Worm (Caenorhabditis elegans) whole organism, L4 larva: Measurements from ENCODE around the gene F46G10.1.

Experiments
- F26F4.8 ChIP-seq: fragments of 200-800 bp; sonication (Bioruptor generic); conservative IDR thresholded peaks from 2 replicates; pipeline ENCODE4 v1.3.6; 2022; ENCODE audit warnings: missing genetic modification characterization, missing compliant biosample characterization
- R02D3.7 ChIP-seq: fragments of 150-350 bp; sonication (generic microtip); optimal IDR thresholded peaks from 3 replicates; lab custom pipeline; 2014; ENCODE audit warnings: missing biosample characterization, missing genetic modification characterization
- T20F7.1 ChIP-seq: fragments of 200-800 bp; sonication (Bioruptor generic); optimal IDR thresholded peaks from 2 replicates; lab custom pipeline; 2018; ENCODE audit warnings: mild to moderate bottlenecking, missing genetic modification characterization, missing compliant biosample characterization
- Y105C5A.15 ChIP-seq: fragments of 200-800 bp; sonication (Bioruptor generic); IDR thresholded peaks from 2 replicates; pipeline ENCODE4 v1.3.6; 2022; ENCODE audit warnings: missing genetic modification characterization, missing compliant biosample characterization
- ZK546.5 ChIP-seq, 2 experiments: sonication (generic microtip); optimal IDR thresholded peaks; 2 replicates each; lab custom pipeline; 2017; ENCODE audit warnings: missing biosample characterization in 2 of 2, missing genetic modification characterization in 2 of 2
- arid-1 ChIP-seq: fragments of 200-800 bp; sonication (Bioruptor generic); conservative IDR thresholded peaks from 2 replicates; pipeline ENCODE4 v1.3.6; 2022; ENCODE audit warnings: missing genetic modification reagents, missing genetic modification characterization, missing compliant biosample characterization
- attf-4 ChIP-seq: sonication (generic microtip); optimal IDR thresholded peaks from 3 replicates; lab custom pipeline; 2017; ENCODE audit warnings: missing biosample characterization, missing genetic modification characterization
- ceh-44 ChIP-seq: fragments of 200-800 bp; sonication (Bioruptor generic); IDR thresholded peaks from 2 replicates; pipeline ENCODE4 v1.3.6; 2022; ENCODE audit warnings: missing genetic modification reagents, missing genetic modification characterization, missing compliant biosample characterization
- ceh-62 ChIP-seq: sonication (generic microtip); optimal IDR thresholded peaks from 2 replicates; lab custom pipeline; 2017; ENCODE audit warnings: missing biosample characterization, missing genetic modification characterization
- daf-12 ChIP-seq: fragments of 150-350 bp; optimal IDR thresholded peaks from 2 replicates; lab custom pipeline; 2014; ENCODE audit warnings: missing biosample characterization, missing genetic modification reagents, missing genetic modification characterization
- daf-16 ChIP-seq, 3 experiments: sonication (generic microtip); optimal IDR thresholded peaks; 2 replicates each; lab custom pipeline; 2016 to 2017; ENCODE audit warnings: missing genetic modification characterization in 3 of 3, missing genetic modification reagents in 3 of 3, mild to moderate bottlenecking in 2 of 3, missing compliant biosample characterization in 2 of 3, missing biosample characterization in 1 of 3, moderate library complexity in 1 of 3
- dmd-8 ChIP-seq: fragments of 200-800 bp; sonication (Bioruptor generic); IDR thresholded peaks from 2 replicates; pipeline ENCODE4 v1.3.6; 2022; ENCODE audit warnings: missing genetic modification characterization, missing compliant biosample characterization
- fkh-10 ChIP-seq: fragments of 150-350 bp; optimal IDR thresholded peaks from 2 replicates; lab custom pipeline; 2014; ENCODE audit warnings: missing biosample characterization, missing genetic modification reagents, missing genetic modification characterization
- hif-1 ChIP-seq, 2 experiments: sonication (generic microtip); optimal IDR thresholded peaks; 2 replicates each; lab custom pipeline; 2016 to 2017; ENCODE audit warnings: missing compliant biosample characterization in 2 of 2, missing genetic modification characterization in 2 of 2, missing genetic modification reagents in 2 of 2, missing genotype in 2 of 2, mild to moderate bottlenecking in 1 of 2
- lim-7 ChIP-seq: fragments of 200-800 bp; sonication (Bioruptor generic); IDR thresholded peaks from 2 replicates; pipeline ENCODE4 v1.3.6; 2022; ENCODE audit warnings: missing genetic modification characterization, missing compliant biosample characterization
- lin-1 ChIP-seq: fragments of 200-800 bp; sonication (Bioruptor generic); IDR thresholded peaks from 2 replicates; pipeline ENCODE4 v1.3.6; 2022; ENCODE audit warnings: missing genetic modification reagents, missing genetic modification characterization, missing compliant biosample characterization
- lin-15B ChIP-seq: fragments of 150-350 bp; sonication (generic microtip); optimal IDR thresholded peaks from 3 replicates; lab custom pipeline; 2014; ENCODE audit warnings: missing biosample characterization, missing genetic modification characterization
- lin-39 ChIP-seq: fragments of 150-350 bp; optimal IDR thresholded peaks from 2 replicates; lab custom pipeline; 2014; ENCODE audit warnings: missing biosample characterization, missing genetic modification reagents, missing genetic modification characterization
- lir-3 ChIP-seq: sonication (generic microtip); optimal IDR thresholded peaks from 2 replicates; lab custom pipeline; 2016; ENCODE audit warnings: mild to moderate bottlenecking, missing genetic modification characterization, missing compliant biosample characterization
- mdt-29 ChIP-seq: fragments of 200-800 bp; sonication (Bioruptor generic); IDR thresholded peaks from 2 replicates; pipeline ENCODE4 v1.3.6; 2022; ENCODE audit warnings: missing genetic modification reagents, missing genetic modification characterization, missing compliant biosample characterization
- mep-1 ChIP-seq: fragments of 150-350 bp; sonication (generic microtip); optimal IDR thresholded peaks from 3 replicates; lab custom pipeline; 2014; ENCODE audit warnings: missing biosample characterization, missing genetic modification characterization
- mxl-3 ChIP-seq: fragments of 200-800 bp; sonication (Bioruptor generic); optimal IDR thresholded peaks from 2 replicates; lab custom pipeline; 2018; ENCODE audit warnings: mild to moderate bottlenecking, missing genetic modification characterization, missing compliant biosample characterization
- nhr-11 ChIP-seq: fragments of 150-350 bp; optimal IDR thresholded peaks from 2 replicates; lab custom pipeline; 2014; ENCODE audit warnings: missing biosample characterization, missing genetic modification characterization
- nhr-25 ChIP-seq: sonication (generic microtip); optimal IDR thresholded peaks from 2 replicates; lab custom pipeline; 2017; ENCODE audit warnings: missing genetic modification characterization, mild to moderate bottlenecking, missing compliant biosample characterization, antibody characterized with exemption, moderate library complexity, borderline replicate concordance; ENCODE audit not compliant: insufficient read depth
- nhr-28 ChIP-seq: fragments of 150-350 bp; optimal IDR thresholded peaks from 2 replicates; lab custom pipeline; 2014; ENCODE audit warnings: missing biosample characterization, missing genetic modification characterization
- nhr-48 ChIP-seq: sonication (generic microtip); optimal IDR thresholded peaks from 2 replicates; lab custom pipeline; 2016; ENCODE audit warnings: mild to moderate bottlenecking, missing genetic modification characterization, missing compliant biosample characterization
- rbr-2 ChIP-seq: sonication (generic microtip); optimal IDR thresholded peaks from 2 replicates; lab custom pipeline; 2016; ENCODE audit warnings: missing genotype, missing genetic modification characterization, missing compliant biosample characterization
- set-16 ChIP-seq: fragments of 200-800 bp; sonication (Bioruptor generic); IDR thresholded peaks from 2 replicates; pipeline ENCODE4 v1.3.6; 2022; ENCODE audit warnings: missing genetic modification reagents, missing genetic modification characterization, missing compliant biosample characterization
- skn-1 ChIP-seq: fragments of 150-350 bp; optimal IDR thresholded peaks from 2 replicates; lab custom pipeline; 2014; ENCODE audit warnings: missing biosample characterization, missing genetic modification characterization
- snpc-1.2 ChIP-seq: fragments of 200-800 bp; sonication (Bioruptor generic); IDR thresholded peaks from 2 replicates; pipeline ENCODE4 v1.3.6; 2022; ENCODE audit warnings: missing genetic modification reagents, missing genetic modification characterization, missing compliant biosample characterization
- spr-1 ChIP-seq: sonication (generic microtip); optimal IDR thresholded peaks from 2 replicates; lab custom pipeline; 2016; ENCODE audit warnings: mild to moderate bottlenecking, missing genetic modification characterization, missing compliant biosample characterization
- unc-130 ChIP-seq: sonication (generic microtip); optimal IDR thresholded peaks from 2 replicates; lab custom pipeline; 2016; ENCODE audit warnings: missing genetic modification reagents, missing genetic modification characterization, missing compliant biosample characterization
- unc-39 ChIP-seq: sonication (generic microtip); optimal IDR thresholded peaks from 2 replicates; lab custom pipeline; 2017; ENCODE audit warnings: missing biosample characterization, missing genetic modification characterization
- unc-62 ChIP-seq, 3 experiments: fragments of 150-350 bp in 1 of 3; sonication (generic microtip); optimal IDR thresholded peaks in 2 of 3; peaks in 1 of 3; 1 replicate in 1 of 3; 2 replicates in 2 of 3; lab custom pipeline; 2014 to 2017; ENCODE audit warnings: missing biosample characterization in 3 of 3, missing genetic modification characterization in 3 of 3, missing genetic modification reagents in 3 of 3, missing genotype in 1 of 3
- vab-7 ChIP-seq: fragments of 200-800 bp; sonication (Bioruptor generic); IDR thresholded peaks from 2 replicates; pipeline ENCODE4 v1.3.6; 2022; ENCODE audit warnings: missing genetic modification reagents, missing genetic modification characterization, missing compliant biosample characterization
- zag-1 ChIP-seq: fragments of 150-350 bp; optimal IDR thresholded peaks from 2 replicates; lab custom pipeline; 2014; ENCODE audit warnings: missing biosample characterization, missing genetic modification characterization
- ztf-11 ChIP-seq: fragments of 150-350 bp; optimal IDR thresholded peaks from 2 replicates; lab custom pipeline; 2014; ENCODE audit warnings: missing biosample characterization, missing genetic modification characterization
- ztf-7 ChIP-seq: fragments of 150-350 bp; optimal IDR thresholded peaks from 2 replicates; lab custom pipeline; 2014; ENCODE audit warnings: missing biosample characterization, missing genetic modification characterization

F46G10.1 gene

ce11 chrX:13303357-13303756 lies 8.2 kb downstream of the F46G10.1 start, which contains the start of gene srd-42:
Gene srd-42 (minus strand): TSS chrX:13303457.
- TF ChIP-seq ceh-62 (tag; lab: Kevin White, UChicago), result no peak
- TF ChIP-seq lin-1, result no peak

ce11 chrX:13300503-13300902 lies 11.1 kb downstream of the F46G10.1 start, which contains the start of gene srd-39:
Gene srd-39 (minus strand): TSS chrX:13300603.
- TF ChIP-seq zag-1 (tag; lab: Kevin White, UChicago), result no peak
- TF ChIP-seq fkh-10 (GFP tag; lab: Kevin White, UChicago), result no peak
- no peak for TF ChIP-seq hif-1 (tag; optimal IDR thresholded peaks at IDR 0.05; lab: Kevin White, UChicago)
- TF ChIP-seq ztf-7 (tag; lab: Kevin White, UChicago), result no peak
- TF ChIP-seq ceh-44 (GFP tag; lab: Robert Waterston, UW), result no peak
- TF ChIP-seq mdt-29, result no peak
- TF ChIP-seq Y105C5A.15 (GFP tag; lab: Robert Waterston, UW), result no peak

ce11 chrX:13294669-13295068 lies 16.9 kb downstream of the F46G10.1 start, which contains the start of gene srd-36:
Gene srd-36 (minus strand): TSS chrX:13294769.
- TF ChIP-seq R02D3.7 (tag; lab: Kevin White, UChicago), result no peak
- no peak for TF ChIP-seq unc-62 (GFP tag; optimal IDR thresholded peaks at IDR 0.05 in 1 of 2; lab: Kevin White, UChicago)
- no peak for TF ChIP-seq unc-62 (tag; optimal IDR thresholded peaks at IDR 0.05; lab: Kevin White, UChicago)
- TF ChIP-seq nhr-48 (tag; lab: Kevin White, UChicago), result no peak
- TF ChIP-seq ztf-11, result no peak
- no peak for TF ChIP-seq rbr-2 (tag; lab: Kevin White, UChicago)
- TF ChIP-seq mdt-29, result no peak
- no peak for TF ChIP-seq mxl-3
- TF ChIP-seq vab-7 (GFP tag; lab: Robert Waterston, UW), result no peak
- TF ChIP-seq ZK546.5 (tag; optimal IDR thresholded peaks at IDR 0.05; lab: Kevin White, UChicago), result no peak
- no peak for TF ChIP-seq lin-39
- no peak for TF ChIP-seq skn-1 (tag; lab: Kevin White, UChicago)
- no peak for TF ChIP-seq attf-4
- TF ChIP-seq, all 104 proteins: peak for 0

- TF ChIP-seq spr-1 (no peak), T20F7.1 (GFP tag; lab: Kevin White, UChicago) (no peak), nhr-11 (tag; lab: Kevin White, UChicago) (no peak), mdt-29 (no peak), lin-15B (tag; lab: Kevin White, UChicago) (no peak), ZK546.5 (tag; optimal IDR thresholded peaks at IDR 0.05; lab: Kevin White, UChicago) (no peak), nhr-48 (tag; lab: Kevin White, UChicago) (no peak), mep-1 (tag; lab: Kevin White, UChicago) (no peak), vab-7 (GFP tag; lab: Robert Waterston, UW) (0 out of 2 replicates have a peak, but pooled peaks have one; percentile 18), lim-7 (GFP tag; lab: Robert Waterston, UW) (peak; percentile 47; the same call in 1 of the 2 replicates), F26F4.8 (GFP tag; lab: Robert Waterston, UW) (0 out of 2 replicates have a peak, but pooled peaks have one; percentile 54), daf-16 (GFP tag; optimal IDR thresholded peaks at IDR 0.05; lab: Kevin White, UChicago) (peak in 1 of 2 experiments; percentile 54), daf-16 (tag; optimal IDR thresholded peaks at IDR 0.05; lab: Kevin White, UChicago) (no peak), nhr-28 (tag; lab: Kevin White, UChicago) (no peak), arid-1 (GFP tag; lab: Robert Waterston, UW) (no peak), unc-130 (GFP tag; lab: Kevin White, UChicago) (no peak), lin-39 (no peak), dmd-8 (no peak), nhr-25 (tag; lab: Kevin White, UChicago) (no peak), set-16 (GFP tag; lab: Robert Waterston, UW) (no peak), snpc-1.2 (no peak), lir-3 (tag; lab: Kevin White, UChicago) (peak; percentile 5), daf-12 (no peak), unc-39 (tag; lab: Kevin White, UChicago) (no peak)
Measured at ce11 chrX:13293023-13293422, 18.5 kb downstream of the F46G10.1 start.
